Worm (Caenorhabditis elegans): ENCODE data around the gene clp-6.

DNA sequence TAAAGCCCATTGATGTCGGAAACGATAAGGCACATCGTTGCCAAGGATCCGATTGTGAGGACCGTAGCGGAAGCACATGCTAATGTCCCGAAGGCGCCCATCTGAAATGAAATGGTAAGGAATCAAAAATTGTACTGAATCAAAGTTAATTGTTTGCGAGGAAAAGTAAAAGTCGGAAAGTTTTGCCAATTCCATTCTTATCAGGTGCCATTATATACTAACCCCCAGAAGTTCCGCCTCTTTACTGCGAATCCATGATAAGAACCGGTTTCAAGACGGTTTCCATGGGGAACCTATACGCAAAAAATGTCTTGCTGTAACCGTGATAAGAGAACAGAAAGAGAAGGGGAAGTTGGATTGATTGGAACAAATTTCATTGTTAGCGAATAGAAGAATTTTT, 25.8 kb upstream of the clp-6 start, which contains the start of gene col-106:
- no peak for TF ChIP-seq ztf-25 (GFP tag; IDR thresholded peaks at IDR 0.05)
- TF ChIP-seq him-1 (tag; optimal IDR thresholded peaks at IDR 0.05), result no peak
- no peak for TF ChIP-seq sea-2 (GFP tag; IDR thresholded peaks at IDR 0.05)
- TF ChIP-seq nfya-1 (tag; optimal IDR thresholded peaks at IDR 0.05; ENCODE audit: borderline replicate concordance, insufficient read depth), result no peak
- no peak for TF ChIP-seq T07F8.4 (tag; optimal IDR thresholded peaks at IDR 0.05)
- no peak for TF ChIP-seq ama-1 (optimal IDR thresholded peaks at IDR 0.05)
- no peak for TF ChIP-seq ama-1 (GFP tag; optimal IDR thresholded peaks at IDR 0.05)
- no peak for TF ChIP-seq Y53F4B.3 (GFP tag; IDR thresholded peaks at IDR 0.05)
- TF ChIP-seq madf-3 (GFP tag; IDR thresholded peaks at IDR 0.05), result no peak
- TF ChIP-seq rec-8 (tag; optimal IDR thresholded peaks at IDR 0.05), result no peak
